Worm (Caenorhabditis elegans): ENCODE data around the gene C07A4.3.

The C07A4.3 gene

ce11 chrX:10162476-10162875 lies 12.3 kb upstream of the C07A4.3 start:
- TF ChIP-seq sem-2 (GFP tag; optimal IDR thresholded peaks at IDR 0.05): no peak
- TF ChIP-seq ces-1 (GFP tag; optimal IDR thresholded peaks at IDR 0.05): peak; percentile 72

DNA sequence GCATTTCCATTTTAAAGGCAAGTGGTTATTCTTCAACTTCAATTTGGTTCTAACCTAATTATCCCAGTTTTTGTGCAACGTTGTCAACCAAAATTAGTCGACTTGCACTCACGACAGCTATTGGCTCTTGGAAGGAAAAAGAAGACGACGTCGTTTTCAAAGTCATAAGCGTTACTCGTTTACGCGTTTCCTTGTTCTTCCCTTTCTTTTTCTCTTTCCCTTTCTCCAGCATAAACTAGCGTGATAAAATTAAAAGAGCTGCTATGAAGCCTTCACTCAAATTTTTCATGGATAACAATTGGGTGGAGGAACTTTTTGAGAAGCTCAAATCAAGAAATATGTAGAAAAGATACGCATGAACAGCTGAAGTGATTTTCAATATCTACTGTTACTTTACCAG lies 11.6 kb upstream of the C07A4.3 start:
- no peak for TF ChIP-seq nhr-12 (tag; optimal IDR thresholded peaks at IDR 0.05)
- peak; percentile 64 for TF ChIP-seq ces-1 (GFP tag; optimal IDR thresholded peaks at IDR 0.05)

ce11 chrX:10167005-10167404 lies 7.8 kb upstream of the C07A4.3 start, which contains the start of gene rnp-9:
Gene rnp-9, plus strand, starts transcription at chrX:10167305.
- no peak for TF ChIP-seq lsy-2 (tag; optimal IDR thresholded peaks at IDR 0.05)
- TF ChIP-seq nhr-12 (tag; optimal IDR thresholded peaks at IDR 0.05): no peak
- TF ChIP-seq unc-39 (tag; optimal IDR thresholded peaks at IDR 0.05): no peak
- no peak for TF ChIP-seq nhr-28 (tag; optimal IDR thresholded peaks at IDR 0.05)
- no peak for TF ChIP-seq elt-3 (tag; optimal IDR thresholded peaks at IDR 0.05)
- no peak for TF ChIP-seq ces-1 (GFP tag; optimal IDR thresholded peaks at IDR 0.05)
- no peak for TF ChIP-seq mep-1 (tag; optimal IDR thresholded peaks at IDR 0.05)
- TF ChIP-seq lin-32 (GFP tag; optimal IDR thresholded peaks at IDR 0.05): no peak
- TF ChIP-seq flh-1 (GFP tag; optimal IDR thresholded peaks at IDR 0.05): no peak

DNA sequence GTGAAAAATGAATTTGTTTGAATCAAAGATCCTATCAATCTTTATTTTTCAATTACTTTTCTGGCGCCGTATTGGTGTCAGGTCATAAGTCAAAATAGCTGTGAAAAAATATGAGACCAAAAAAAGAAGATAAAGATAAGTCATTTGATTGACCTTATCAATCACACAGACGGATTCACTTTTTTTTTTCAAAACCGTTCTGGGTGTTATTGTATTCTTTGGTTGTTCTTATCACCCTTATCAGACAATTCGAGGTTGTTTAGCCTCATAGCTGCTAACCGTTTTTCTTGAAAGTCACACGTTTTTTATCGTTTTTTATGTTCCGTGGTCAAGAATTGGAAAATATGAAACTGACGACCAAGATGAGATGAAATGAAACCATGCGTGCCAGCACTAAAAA lies 6.2 kb upstream of the C07A4.3 start:
- TF ChIP-seq mab-5 (tag; optimal IDR thresholded peaks at IDR 0.05) (no peak), flh-1 (GFP tag; optimal IDR thresholded peaks at IDR 0.05) (no peak), zip-8 (tag; optimal IDR thresholded peaks at IDR 0.05) (no peak)

- TF ChIP-seq nhr-12 (tag; optimal IDR thresholded peaks at IDR 0.05) (no peak), hlh-1 (tag; optimal IDR thresholded peaks at IDR 0.05) (no peak), tbx-8 (GFP tag; optimal IDR thresholded peaks at IDR 0.05) (no peak), ham-2 (GFP tag; optimal IDR thresholded peaks at IDR 0.05) (no peak), sem-2 (GFP tag; optimal IDR thresholded peaks at IDR 0.05) (no peak)
Observed at ce11 chrX:10170598-10170997, 4.2 kb upstream of the C07A4.3 start.

DNA sequence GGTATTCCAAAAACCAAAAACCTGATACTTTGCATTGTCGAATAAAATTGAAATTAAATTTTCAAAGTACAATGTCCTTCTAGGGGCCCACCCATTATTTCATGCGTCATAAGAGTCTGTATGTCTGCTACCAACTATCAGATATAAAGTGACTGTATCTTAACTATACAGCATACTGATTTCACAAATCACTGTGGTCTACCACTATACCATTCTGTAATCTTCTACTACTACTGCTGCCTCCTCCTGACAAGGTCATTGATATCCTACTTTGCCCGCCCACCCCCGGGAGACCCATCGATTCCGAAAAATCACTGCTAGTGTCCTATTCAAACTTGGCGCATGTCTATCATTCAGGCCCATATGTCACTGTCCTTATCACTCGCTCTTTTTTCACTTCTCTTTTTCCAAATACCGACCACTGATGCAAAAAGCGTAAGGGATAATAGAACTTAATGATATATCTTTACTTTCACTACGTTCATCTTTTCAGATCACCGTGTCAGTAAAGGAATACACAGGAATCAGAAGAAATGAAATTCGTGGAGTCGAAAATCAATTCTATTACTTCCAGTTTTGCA lies 2.7 kb upstream of the C07A4.3 start, which contains the start of gene C07A4.2:
C07A4.2 (plus strand) TSS at position 195 of the 581 bp plus-strand sequence.
- no peak for TF ChIP-seq ztf-11 (tag; optimal IDR thresholded peaks at IDR 0.05)
- TF ChIP-seq unc-120 (tag; optimal IDR thresholded peaks at IDR 0.05; ENCODE audit: poor library complexity, severe bottlenecking): no peak
- no peak for TF ChIP-seq blmp-1 (tag; optimal IDR thresholded peaks at IDR 0.05)
- no peak for TF ChIP-seq bed-3 (GFP tag; optimal IDR thresholded peaks at IDR 0.05)
- no peak for TF ChIP-seq hlh-1 (tag; optimal IDR thresholded peaks at IDR 0.05)
- TF ChIP-seq ham-2 (GFP tag; optimal IDR thresholded peaks at IDR 0.05): no peak
- TF ChIP-seq nhr-76 (tag; optimal IDR thresholded peaks at IDR 0.05): no peak
- no peak for TF ChIP-seq mab-5 (tag; optimal IDR thresholded peaks at IDR 0.05)

- TF ChIP-seq tbx-8 (GFP tag; optimal IDR thresholded peaks at IDR 0.05) (no peak), snpc-4 (tag; optimal IDR thresholded peaks at IDR 0.05) (no peak), mab-5 (tag; optimal IDR thresholded peaks at IDR 0.05) (no peak), ceh-43 (GFP tag; optimal IDR thresholded peaks at IDR 0.05) (no peak), pha-4 (tag; optimal IDR thresholded peaks at IDR 0.05) (no peak), flh-1 (GFP tag; optimal IDR thresholded peaks at IDR 0.05) (no peak), unc-120 (tag; optimal IDR thresholded peaks at IDR 0.05; ENCODE audit: poor library complexity, severe bottlenecking) (peak; percentile 52), ceh-39 (tag; optimal IDR thresholded peaks at IDR 0.05) (no peak), unc-62 (GFP tag; optimal IDR thresholded peaks at IDR 0.05) (peak; percentile 31)
Observed at ce11 chrX:10176295-10176694, 1.5 kb downstream of the C07A4.3 start, which contains the start of gene ncs-4. Gene ncs-4, plus strand, starts transcription at chrX:10176521.

DNA sequence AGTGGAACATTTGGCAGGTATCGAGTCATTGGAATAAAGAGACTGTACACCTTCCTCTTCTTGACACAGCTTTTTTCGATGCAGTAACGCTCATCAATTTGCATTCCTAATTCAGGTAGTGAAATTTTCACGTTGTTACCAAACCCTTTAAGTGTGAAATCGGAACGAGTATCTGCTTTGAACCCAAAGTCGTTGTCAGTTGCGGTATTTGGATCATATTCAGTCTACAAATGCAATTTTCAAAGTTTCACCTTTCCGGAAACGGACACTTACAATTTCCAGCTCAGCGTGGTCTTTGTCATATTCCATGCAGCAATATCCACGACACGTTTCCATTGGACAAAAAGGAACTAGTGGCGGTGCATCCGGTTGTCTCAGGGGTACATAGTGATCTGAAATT lies 7.8 kb downstream of the C07A4.3 start:
- TF ChIP-seq nhr-76 (tag; optimal IDR thresholded peaks at IDR 0.05) (no peak), bed-3 (GFP tag; optimal IDR thresholded peaks at IDR 0.05) (no peak), snpc-4 (tag; optimal IDR thresholded peaks at IDR 0.05) (no peak), sptf-1 (tag; optimal IDR thresholded peaks at IDR 0.05) (no peak), ceh-39 (tag; optimal IDR thresholded peaks at IDR 0.05) (no peak), drap-1 (GFP tag; optimal IDR thresholded peaks at IDR 0.05) (no peak), nhr-2 (tag; optimal IDR thresholded peaks at IDR 0.05) (no peak), sem-2 (GFP tag; optimal IDR thresholded peaks at IDR 0.05) (no peak), tbx-8 (GFP tag; optimal IDR thresholded peaks at IDR 0.05) (no peak), zip-8 (tag; optimal IDR thresholded peaks at IDR 0.05) (no peak), ham-2 (GFP tag; optimal IDR thresholded peaks at IDR 0.05) (no peak), ceh-43 (GFP tag; optimal IDR thresholded peaks at IDR 0.05) (no peak), pha-4 (tag; optimal IDR thresholded peaks at IDR 0.05) (no peak)

Data from whole organism, mixed stage, embryonic.